Worm (Caenorhabditis elegans): ENCODE results near the gene F44F4.10.

DNA sequence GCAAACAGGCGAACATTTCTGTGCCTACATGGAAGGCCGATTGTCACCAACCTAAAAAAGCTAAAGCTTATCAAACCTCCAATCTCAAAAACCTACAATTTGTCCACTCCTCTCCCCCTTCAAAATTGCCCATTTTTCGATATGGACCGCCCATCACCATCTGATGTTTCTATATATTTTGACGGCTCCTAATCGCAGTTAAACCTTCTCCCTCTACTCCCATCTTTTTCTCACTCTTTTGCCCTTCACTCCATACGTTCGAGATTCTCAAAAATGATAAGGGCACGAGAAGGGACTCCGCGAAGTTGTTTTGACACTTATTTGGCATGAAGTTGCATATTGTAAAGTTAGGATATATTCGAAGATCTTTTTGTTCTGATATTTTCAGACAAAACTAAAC, 42.1 kb upstream of the F44F4.10 start:
- TF ChIP-seq lin-13 (GFP tag; optimal IDR thresholded peaks at IDR 0.05) = no peak
- TF ChIP-seq ama-1 (optimal IDR thresholded peaks at IDR 0.05) = no peak
- TF ChIP-seq dpl-1 (GFP tag; optimal IDR thresholded peaks at IDR 0.05) = no peak
- no peak for TF ChIP-seq ztf-11 (tag; optimal IDR thresholded peaks at IDR 0.05)
- no peak for TF ChIP-seq sox-4 (tag; optimal IDR thresholded peaks at IDR 0.05)
- no peak for TF ChIP-seq nhr-11 (tag; optimal IDR thresholded peaks at IDR 0.05)
- no peak for TF ChIP-seq unc-62 (GFP tag; optimal IDR thresholded peaks at IDR 0.05)
- no peak for TF ChIP-seq lir-3 (tag; optimal IDR thresholded peaks at IDR 0.05; ENCODE audit: poor library complexity)
- no peak for TF ChIP-seq fkh-10 (GFP tag; optimal IDR thresholded peaks at IDR 0.05)

All from whole organism, L1 larva.